Worm (Caenorhabditis elegans) whole organism, early embryonic: ENCODE measurements around the gene M01B2.13.

ENCODE experiments used
- B0310.2 ChIP-seq: sonication (generic microtip); optimal IDR thresholded peaks from 2 replicates; lab custom pipeline; 2016; ENCODE audit warnings: mild to moderate bottlenecking, missing genetic modification characterization, missing compliant biosample characterization
- F13C5.2 ChIP-seq: sonication (generic microtip); optimal IDR thresholded peaks from 2 replicates; lab custom pipeline; 2017; ENCODE audit warnings: mild to moderate bottlenecking, missing genetic modification characterization, inconsistent platforms, missing compliant biosample characterization
- aly-1 ChIP-seq: sonication (generic microtip); optimal IDR thresholded peaks from 2 replicates; lab custom pipeline; 2016; ENCODE audit warnings: missing genetic modification characterization, missing compliant biosample characterization
- ama-1 ChIP-seq: fragments of 150-350 bp; optimal IDR thresholded peaks from 2 replicates; lab custom pipeline; 2014
- ceh-13 ChIP-seq: fragments of 200-800 bp; sonication (Bioruptor generic); optimal IDR thresholded peaks from 2 replicates; lab custom pipeline; 2018; ENCODE audit warnings: mild to moderate bottlenecking, missing genetic modification characterization, missing compliant biosample characterization
- ceh-36 ChIP-seq: sonication (generic microtip); optimal IDR thresholded peaks from 2 replicates; lab custom pipeline; 2016; ENCODE audit warnings: missing genetic modification characterization, inconsistent platforms, missing compliant biosample characterization
- ets-7 ChIP-seq: sonication (generic microtip); optimal IDR thresholded peaks from 2 replicates; lab custom pipeline; 2016; ENCODE audit warnings: missing genotype, missing genetic modification characterization, missing compliant biosample characterization
- flt-1 ChIP-seq: fragments of 200-800 bp; sonication (Bioruptor generic); IDR thresholded peaks from 2 replicates; pipeline ENCODE4 v1.3.6; 2022; ENCODE audit warnings: missing genetic modification characterization, missing compliant biosample characterization
- hmbx-1 ChIP-seq: sonication (generic microtip); optimal IDR thresholded peaks from 2 replicates; lab custom pipeline; 2016; ENCODE audit warnings: mild to moderate bottlenecking, missing genetic modification characterization, missing compliant biosample characterization
- hmg-4 ChIP-seq: fragments of 200-800 bp; sonication (Bioruptor generic); optimal IDR thresholded peaks from 2 replicates; lab custom pipeline; 2018; ENCODE audit warnings: mild to moderate bottlenecking, missing genetic modification characterization, missing compliant biosample characterization
- hnd-1 ChIP-seq: sonication (generic microtip); optimal IDR thresholded peaks from 2 replicates; lab custom pipeline; 2016; ENCODE audit warnings: missing genetic modification characterization, missing compliant biosample characterization
- pes-1 ChIP-seq: fragments of 200-800 bp; sonication (Bioruptor generic); IDR thresholded peaks from 2 replicates; pipeline ENCODE4 v1.3.6; 2022; ENCODE audit warnings: missing genetic modification reagents, missing genetic modification characterization, missing compliant biosample characterization
- scrt-1 ChIP-seq: fragments of 200-800 bp; sonication (Bioruptor generic); IDR thresholded peaks from 2 replicates; pipeline ENCODE4 v1.3.6; 2022; ENCODE audit warnings: missing genetic modification characterization, missing compliant biosample characterization
- sea-1 ChIP-seq: fragments of 200-800 bp; sonication (Bioruptor generic); conservative IDR thresholded peaks from 2 replicates; pipeline ENCODE4 v1.3.6; 2022; ENCODE audit warnings: missing genetic modification characterization, missing compliant biosample characterization
- tbx-11 ChIP-seq: fragments of 200-800 bp; sonication (Bioruptor generic); IDR thresholded peaks from 2 replicates; pipeline ENCODE4 v1.3.6; 2022; ENCODE audit warnings: missing genetic modification characterization, missing compliant biosample characterization
- tbx-37 ChIP-seq: fragments of 200-800 bp; sonication (Bioruptor generic); conservative IDR thresholded peaks from 2 replicates; pipeline ENCODE4 v1.3.6; 2022; ENCODE audit warnings: missing genetic modification reagents, missing genetic modification characterization, missing compliant biosample characterization
- tra-4 ChIP-seq: sonication (generic microtip); optimal IDR thresholded peaks from 2 replicates; lab custom pipeline; 2017; ENCODE audit warnings: missing genetic modification characterization, missing compliant biosample characterization

M01B2.13 gene

DNA sequence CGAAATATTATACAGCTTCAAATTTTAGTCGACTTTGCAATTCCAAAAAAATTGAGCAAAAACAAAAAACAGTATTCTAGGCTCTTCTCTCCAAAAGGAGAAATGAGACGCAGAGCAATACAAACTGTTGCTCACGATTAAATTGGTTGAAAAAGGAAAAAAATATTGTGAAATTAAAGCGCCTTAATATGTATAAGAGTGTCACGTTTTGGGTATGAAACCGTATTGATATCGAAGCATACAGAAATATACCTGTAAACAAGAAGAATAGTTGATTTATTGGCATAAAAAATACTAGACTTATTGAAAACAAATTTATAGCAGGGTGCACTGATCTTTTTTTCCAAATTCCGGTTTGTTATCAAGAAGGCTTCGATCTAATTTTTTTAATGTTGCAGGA, at the start of gene M01B2.13:
Gene M01B2.13 (minus strand): TSS at position 101 of the 400 bp plus-strand sequence.
- TF ChIP-seq ama-1 (lab: Kevin White, UChicago) = no peak
- no peak for TF ChIP-seq tra-4 (tag; lab: Kevin White, UChicago)
- no peak for TF ChIP-seq F13C5.2 (tag; lab: Kevin White, UChicago)
- no peak for TF ChIP-seq ceh-13 (GFP tag; lab: Kevin White, UChicago)
- no peak for TF ChIP-seq tbx-11
- no peak for TF ChIP-seq pes-1
- no peak for TF ChIP-seq hnd-1 (tag; lab: Kevin White, UChicago)
- TF ChIP-seq aly-1 (tag; lab: Kevin White, UChicago) = no peak
- no peak for TF ChIP-seq ets-7 (tag; lab: Kevin White, UChicago)
- TF ChIP-seq scrt-1 (GFP tag; lab: Robert Waterston, UW) = no peak
- TF ChIP-seq hmg-4 (GFP tag; lab: Kevin White, UChicago) = no peak
- no peak for TF ChIP-seq sea-1 (GFP tag; lab: Robert Waterston, UW)
- no peak for TF ChIP-seq tbx-37 (GFP tag; lab: Robert Waterston, UW)
- TF ChIP-seq ceh-36 (tag; lab: Kevin White, UChicago) = no peak
- TF ChIP-seq hmbx-1 (tag; lab: Kevin White, UChicago) = no peak
- TF ChIP-seq B0310.2 = no peak
- TF ChIP-seq flt-1 (GFP tag; lab: Robert Waterston, UW) = no peak

DNA sequence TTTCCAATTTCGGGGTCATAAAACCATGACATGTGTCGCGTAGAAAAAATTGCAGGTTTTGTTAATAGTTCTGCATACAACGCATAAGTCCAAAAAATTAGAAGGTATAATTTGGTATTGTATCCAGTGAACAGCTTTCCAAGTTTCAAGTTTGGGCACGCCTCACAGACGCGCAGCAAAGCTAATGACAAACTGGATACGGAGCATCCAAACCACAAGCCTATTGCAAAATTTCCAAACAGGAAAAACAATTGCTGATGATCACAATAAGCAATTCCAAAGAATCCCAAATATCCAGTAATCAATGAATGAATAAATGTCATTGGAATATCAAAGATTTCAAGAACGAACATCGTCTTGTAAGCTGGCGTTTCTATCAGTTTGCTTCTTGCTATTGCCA, 47.8 kb upstream of the M01B2.13 start:
- TF ChIP-seq flt-1 (GFP tag; lab: Robert Waterston, UW) = no peak
- no peak for TF ChIP-seq tra-4 (tag; lab: Kevin White, UChicago)
- no peak for TF ChIP-seq tbx-11
- TF ChIP-seq B0310.2 = no peak
- no peak for TF ChIP-seq hmg-4 (GFP tag; lab: Kevin White, UChicago)
- no peak for TF ChIP-seq aly-1 (tag; lab: Kevin White, UChicago)
- TF ChIP-seq scrt-1 (GFP tag; lab: Robert Waterston, UW) = no peak
- no peak for TF ChIP-seq hnd-1 (tag; lab: Kevin White, UChicago)
- TF ChIP-seq hmbx-1 (tag; lab: Kevin White, UChicago) = no peak
- no peak for TF ChIP-seq F13C5.2 (tag; lab: Kevin White, UChicago)
- no peak for TF ChIP-seq pes-1
- TF ChIP-seq ama-1 (lab: Kevin White, UChicago) = no peak

DNA sequence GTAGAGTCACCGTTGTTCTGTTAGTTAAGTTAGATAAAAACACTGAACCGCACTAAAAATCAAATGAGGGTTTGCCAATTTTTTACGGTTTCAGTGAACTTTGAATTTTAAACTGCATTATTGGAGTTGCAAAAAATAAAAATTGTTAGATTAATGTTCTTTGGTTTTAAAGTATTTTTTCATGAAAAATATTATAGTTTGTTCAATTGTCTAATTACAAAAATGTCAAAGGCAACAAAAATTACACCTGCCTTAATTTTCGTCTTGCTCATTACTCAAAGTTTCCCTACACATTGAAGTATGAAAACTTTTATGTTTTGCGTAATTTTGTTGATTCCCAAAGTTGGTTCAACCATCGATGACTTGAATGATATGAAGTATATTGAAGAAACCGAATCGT, 45.1 kb upstream of the M01B2.13 start, which contains the start of gene irld-62:
Gene irld-62 (plus strand): TSS at position 301 of the 400 bp plus-strand sequence.
- no peak for TF ChIP-seq ceh-13 (GFP tag; lab: Kevin White, UChicago)
- no peak for TF ChIP-seq ama-1 (lab: Kevin White, UChicago)
- no peak for TF ChIP-seq tbx-37 (GFP tag; lab: Robert Waterston, UW)
- TF ChIP-seq B0310.2 = no peak
- TF ChIP-seq sea-1 (GFP tag; lab: Robert Waterston, UW) = no peak
- TF ChIP-seq tra-4 (tag; lab: Kevin White, UChicago) = no peak
- TF ChIP-seq hnd-1 (tag; lab: Kevin White, UChicago) = no peak
- no peak for TF ChIP-seq tbx-11
- no peak for TF ChIP-seq ets-7 (tag; lab: Kevin White, UChicago)
- no peak for TF ChIP-seq hmbx-1 (tag; lab: Kevin White, UChicago)
- no peak for TF ChIP-seq aly-1 (tag; lab: Kevin White, UChicago)
- no peak for TF ChIP-seq F13C5.2 (tag; lab: Kevin White, UChicago)
- TF ChIP-seq flt-1 (GFP tag; lab: Robert Waterston, UW) = no peak
- no peak for TF ChIP-seq ceh-36 (tag; lab: Kevin White, UChicago)
- no peak for TF ChIP-seq hmg-4 (GFP tag; lab: Kevin White, UChicago)

DNA sequence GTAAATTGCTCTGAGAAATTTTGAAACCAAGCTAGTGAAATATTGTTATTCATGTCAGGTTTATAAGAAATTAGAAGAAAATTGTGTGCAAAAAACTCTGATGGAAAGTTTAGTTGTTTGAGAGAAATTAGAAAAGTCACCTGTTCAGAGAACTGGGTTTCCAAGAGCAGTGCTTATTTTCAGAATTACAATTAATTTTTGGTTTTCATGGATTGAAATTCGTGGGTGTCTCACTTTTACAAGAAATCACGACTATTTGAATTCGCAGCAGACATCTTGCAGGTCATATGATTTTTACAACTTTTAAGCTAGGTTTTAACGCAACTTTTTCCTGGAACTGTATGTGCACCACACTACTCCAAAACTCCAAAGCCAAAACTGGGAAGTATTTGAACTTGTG, 43.3 kb upstream of the M01B2.13 start, which contains the start of gene srz-10:
Gene srz-10 (minus strand): TSS at position 88 of the 400 bp plus-strand sequence.
- TF ChIP-seq F13C5.2 (tag; lab: Kevin White, UChicago) (no peak), B0310.2 (no peak), ets-7 (tag; lab: Kevin White, UChicago) (no peak), ceh-36 (tag; lab: Kevin White, UChicago) (no peak), tbx-11 (no peak), pes-1 (no peak), hmbx-1 (tag; lab: Kevin White, UChicago) (no peak), ceh-13 (GFP tag; lab: Kevin White, UChicago) (no peak), tra-4 (tag; lab: Kevin White, UChicago) (no peak), hnd-1 (tag; lab: Kevin White, UChicago) (no peak), hmg-4 (GFP tag; lab: Kevin White, UChicago) (no peak), flt-1 (GFP tag; lab: Robert Waterston, UW) (no peak), tbx-37 (GFP tag; lab: Robert Waterston, UW) (no peak)

DNA sequence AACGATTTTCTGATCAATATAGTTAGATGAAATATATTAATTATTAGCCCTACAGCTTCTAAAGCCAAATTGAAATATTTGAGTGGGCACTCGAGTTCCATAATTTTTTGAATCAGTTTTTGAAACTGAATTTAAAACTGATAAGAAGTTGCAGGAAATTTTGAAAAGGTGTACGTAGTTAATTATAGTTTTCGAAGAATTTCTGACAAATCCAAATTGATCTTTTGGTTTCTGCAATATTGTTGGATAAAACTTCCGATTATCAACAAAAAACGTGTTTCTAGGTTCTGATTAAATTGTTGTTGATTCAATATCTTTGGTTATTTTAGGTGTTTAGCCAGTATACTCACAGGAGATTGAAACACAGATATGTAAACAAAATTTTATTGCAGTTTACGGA, 41.0 kb upstream of the M01B2.13 start, which contains the start of gene T26H8.4:
Gene T26H8.4 (minus strand): TSS at position 101 of the 400 bp plus-strand sequence.
- TF ChIP-seq ceh-13 (GFP tag; lab: Kevin White, UChicago) (no peak), ama-1 (lab: Kevin White, UChicago) (no peak), hmg-4 (GFP tag; lab: Kevin White, UChicago) (no peak), aly-1 (tag; lab: Kevin White, UChicago) (no peak), tbx-11 (no peak), ets-7 (tag; lab: Kevin White, UChicago) (no peak), tra-4 (tag; lab: Kevin White, UChicago) (no peak)

DNA sequence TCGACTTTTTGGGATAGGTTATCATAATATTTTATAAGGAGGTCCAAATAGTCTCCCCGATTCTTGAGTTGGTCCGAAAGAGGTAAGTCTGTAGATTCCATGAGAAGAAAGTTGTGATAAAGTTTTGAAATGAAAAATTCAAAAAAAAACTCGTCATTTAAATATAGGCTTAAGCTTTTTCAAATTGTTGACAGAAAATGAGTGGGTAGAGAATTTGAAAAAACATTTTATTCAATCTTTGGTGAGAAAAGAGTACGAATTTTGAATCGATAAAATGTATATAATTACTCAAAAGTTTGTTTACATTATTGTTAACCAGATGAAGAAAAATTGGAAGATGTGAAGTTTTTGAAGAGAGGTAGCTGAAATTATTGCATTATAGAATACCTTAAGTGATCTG, 39.8 kb upstream of the M01B2.13 start, which contains the start of gene T26H8.5:
Gene T26H8.5 (minus strand): TSS at position 101 of the 400 bp plus-strand sequence.
- TF ChIP-seq hmg-4 (GFP tag; lab: Kevin White, UChicago) = no peak
- no peak for TF ChIP-seq pes-1
- no peak for TF ChIP-seq ceh-36 (tag; lab: Kevin White, UChicago)

DNA sequence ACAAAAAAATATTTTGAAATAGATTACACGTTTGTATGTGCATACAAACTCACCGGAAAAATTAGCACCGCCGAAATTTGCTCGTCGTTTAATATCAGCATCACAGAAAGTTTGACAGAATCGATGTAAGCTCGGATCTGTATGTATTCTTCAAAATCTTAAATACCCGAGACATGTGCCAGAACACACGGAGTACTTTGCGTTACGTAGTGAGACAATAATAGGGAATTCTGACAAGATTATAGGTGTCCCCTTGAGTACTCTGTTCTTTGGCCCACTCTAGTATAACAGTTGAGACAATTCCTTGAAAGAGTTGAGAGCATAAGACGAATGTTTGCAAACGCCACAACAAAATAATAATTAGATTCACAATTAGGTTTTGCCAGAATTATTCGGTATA, 37.9 kb upstream of the M01B2.13 start, which contains the start of gene srx-48:
Gene srx-48 (minus strand): TSS at position 101 of the 400 bp plus-strand sequence.
- TF ChIP-seq scrt-1 (GFP tag; lab: Robert Waterston, UW) (no peak), tbx-11 (no peak), hnd-1 (tag; lab: Kevin White, UChicago) (no peak), ets-7 (tag; lab: Kevin White, UChicago) (no peak), aly-1 (tag; lab: Kevin White, UChicago) (no peak), B0310.2 (no peak), hmbx-1 (tag; lab: Kevin White, UChicago) (no peak), ama-1 (lab: Kevin White, UChicago) (no peak), ceh-36 (tag; lab: Kevin White, UChicago) (no peak), pes-1 (no peak), hmg-4 (GFP tag; lab: Kevin White, UChicago) (no peak)
